Worm (Caenorhabditis elegans): ENCODE results near the gene vrp-1.

DNA sequence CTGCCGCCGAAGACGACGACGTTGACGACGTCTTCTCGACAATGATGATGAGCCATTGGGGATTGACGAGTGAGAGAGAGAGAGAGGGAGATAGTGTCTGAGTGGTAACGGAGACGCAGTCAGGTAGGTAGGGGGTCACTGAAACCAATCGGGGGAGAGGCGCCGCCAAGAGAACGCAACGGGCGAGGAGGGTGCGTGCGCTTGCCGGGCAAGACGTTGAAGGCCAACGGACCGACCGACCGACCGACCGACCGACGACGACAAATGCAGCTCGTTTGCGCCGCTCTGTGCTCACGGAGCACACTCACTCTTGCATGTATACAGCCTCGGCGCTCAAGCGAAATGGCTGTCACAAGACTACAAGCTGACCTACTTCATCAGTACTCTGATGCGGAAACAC, 21.9 kb upstream of the vrp-1 start:
- TF ChIP-seq lin-13 (GFP tag; optimal IDR thresholded peaks at IDR 0.05) (no peak), ama-1 (optimal IDR thresholded peaks at IDR 0.05) (no peak), unc-130 (tag; optimal IDR thresholded peaks at IDR 0.05) (no peak), ztf-11 (tag; optimal IDR thresholded peaks at IDR 0.05) (peak in 1 of 2 experiments; percentile 32), snu-23 (GFP tag; optimal IDR thresholded peaks at IDR 0.05) (peak; percentile 32), skn-1 (tag; optimal IDR thresholded peaks at IDR 0.05) (peak; percentile 39), nhr-47 (tag; optimal IDR thresholded peaks at IDR 0.05) (peak; percentile 65)

Measured in whole organism, L1 larva.